Worm (Caenorhabditis elegans) whole organism, L3 larva: ENCODE data around the gene R09F10.5.
"Not testable (repeated sequence)": the region's sequence is repeated elsewhere in the genome, so short reads cannot be mapped to it uniquely, and the experiment has no call there.

ENCODE experiments used
- ZK546.5 ChIP-seq: sonication (generic microtip); optimal IDR thresholded peaks from 2 replicates; lab custom pipeline; 2017; ENCODE audit warnings: missing biosample characterization, missing genetic modification characterization
- aly-2 ChIP-seq: fragments of 150-350 bp; optimal IDR thresholded peaks from 2 replicates; lab custom pipeline; 2014; ENCODE audit warnings: missing biosample characterization, missing genetic modification characterization
- ama-1 ChIP-seq: fragments of 150-350 bp; optimal IDR thresholded peaks from 2 replicates; lab custom pipeline; 2018
- ceh-16 ChIP-seq: sonication (generic microtip); optimal IDR thresholded peaks from 2 replicates; lab custom pipeline; 2017; ENCODE audit warnings: missing biosample characterization, missing genetic modification characterization
- ceh-82 ChIP-seq: fragments of 150-350 bp; optimal IDR thresholded peaks from 2 replicates; lab custom pipeline; 2014; ENCODE audit warnings: missing biosample characterization, missing genetic modification characterization
- ceh-9 ChIP-seq: sonication (generic microtip); optimal IDR thresholded peaks from 2 replicates; lab custom pipeline; 2018; ENCODE audit warnings: missing biosample characterization, missing genetic modification characterization
- daf-12 ChIP-seq: fragments of 150-350 bp; optimal IDR thresholded peaks from 2 replicates; lab custom pipeline; 2014; ENCODE audit warnings: missing biosample characterization, missing genetic modification reagents, missing genetic modification characterization
- egl-5 ChIP-seq: fragments of 150-350 bp; optimal IDR thresholded peaks from 2 replicates; lab custom pipeline; 2017; ENCODE audit warnings: missing biosample characterization, missing genetic modification reagents, missing genetic modification characterization, inconsistent platforms
- elt-1 ChIP-seq: fragments of 150-350 bp; optimal IDR thresholded peaks from 2 replicates; lab custom pipeline; 2014; ENCODE audit warnings: missing biosample characterization, missing genetic modification characterization
- elt-2 ChIP-seq: sonication (generic microtip); optimal IDR thresholded peaks from 2 replicates; lab custom pipeline; 2016; ENCODE audit warnings: missing genetic modification reagents, mild to moderate bottlenecking, missing genetic modification characterization, missing compliant biosample characterization
- eor-1 ChIP-seq, 2 experiments: fragments of 150-350 bp; optimal IDR thresholded peaks; 2 replicates each; lab custom pipeline; 2014 to 2018; ENCODE audit warnings: missing biosample characterization in 2 of 2, missing genetic modification characterization in 2 of 2
- fkh-10 ChIP-seq: sonication (generic microtip); optimal IDR thresholded peaks from 2 replicates; lab custom pipeline; 2017; ENCODE audit warnings: missing biosample characterization, missing genetic modification reagents, missing genetic modification characterization
- fkh-2 ChIP-seq: fragments of 150-350 bp; optimal IDR thresholded peaks from 2 replicates; lab custom pipeline; 2014; ENCODE audit warnings: missing biosample characterization, missing genetic modification reagents, missing genetic modification characterization
- hmg-11 ChIP-seq: sonication (generic microtip); optimal IDR thresholded peaks from 2 replicates; lab custom pipeline; 2016; ENCODE audit warnings: missing genetic modification characterization, missing compliant biosample characterization
- jun-1 ChIP-seq: fragments of 150-350 bp; optimal IDR thresholded peaks from 2 replicates; lab custom pipeline; 2014; ENCODE audit warnings: missing biosample characterization, missing genetic modification reagents, missing genetic modification characterization
- lin-15B ChIP-seq: fragments of 150-350 bp; optimal IDR thresholded peaks from 2 replicates; lab custom pipeline; 2014; ENCODE audit warnings: missing biosample characterization, missing genetic modification characterization
- mml-1 ChIP-seq: fragments of 150-350 bp; sonication (generic microtip); optimal IDR thresholded peaks from 3 replicates; lab custom pipeline; 2014; ENCODE audit warnings: missing biosample characterization, missing genetic modification characterization
- nhr-12 ChIP-seq: fragments of 150-350 bp; optimal IDR thresholded peaks from 2 replicates; lab custom pipeline; 2014; ENCODE audit warnings: missing biosample characterization, missing genetic modification characterization
- nhr-23 ChIP-seq: fragments of 150-350 bp; optimal IDR thresholded peaks from 2 replicates; lab custom pipeline; 2014; ENCODE audit warnings: missing biosample characterization, missing genetic modification reagents, missing genetic modification characterization
- nhr-237 ChIP-seq: fragments of 150-350 bp; optimal IDR thresholded peaks from 2 replicates; lab custom pipeline; 2014; ENCODE audit warnings: missing biosample characterization, missing genetic modification characterization
- nhr-28 ChIP-seq: fragments of 150-350 bp; optimal IDR thresholded peaks from 2 replicates; lab custom pipeline; 2014; ENCODE audit warnings: missing biosample characterization, missing genetic modification characterization
- nhr-43 ChIP-seq: sonication (generic microtip); optimal IDR thresholded peaks from 2 replicates; lab custom pipeline; 2016; ENCODE audit warnings: mild to moderate bottlenecking, missing genetic modification characterization, missing compliant biosample characterization; ENCODE audit not compliant: poor library complexity, severe bottlenecking
- nhr-67 ChIP-seq: fragments of 150-350 bp; optimal IDR thresholded peaks from 2 replicates; lab custom pipeline; 2014; ENCODE audit warnings: missing biosample characterization, missing genetic modification characterization
- nhr-77 ChIP-seq: fragments of 150-350 bp; optimal IDR thresholded peaks from 2 replicates; lab custom pipeline; 2014; ENCODE audit warnings: missing biosample characterization, missing genetic modification characterization
- pha-4 ChIP-seq: fragments of 150-350 bp; optimal IDR thresholded peaks from 2 replicates; lab custom pipeline; 2014; ENCODE audit warnings: missing biosample characterization, missing genetic modification reagents, missing genetic modification characterization
- pqm-1 ChIP-seq: fragments of 150-350 bp; optimal IDR thresholded peaks from 2 replicates; lab custom pipeline; 2017; ENCODE audit warnings: missing biosample characterization, missing genetic modification characterization, inconsistent platforms
- sea-2 ChIP-seq: fragments of 150-350 bp; sonication (generic microtip); optimal IDR thresholded peaks from 4 replicates; lab custom pipeline; 2014; ENCODE audit warnings: missing biosample characterization, missing genetic modification reagents, missing genetic modification characterization
- skn-1 ChIP-seq: fragments of 150-350 bp; optimal IDR thresholded peaks from 2 replicates; lab custom pipeline; 2014; ENCODE audit warnings: missing biosample characterization, missing genetic modification characterization
- snpc-4 ChIP-seq: fragments of 150-350 bp; optimal IDR thresholded peaks from 2 replicates; lab custom pipeline; 2014; ENCODE audit warnings: missing biosample characterization, missing genetic modification characterization
- unc-39 ChIP-seq: sonication (generic microtip); optimal IDR thresholded peaks from 4 replicates; lab custom pipeline; 2017; ENCODE audit warnings: missing biosample characterization, missing genetic modification characterization
- zag-1 ChIP-seq: fragments of 150-350 bp; optimal IDR thresholded peaks from 2 replicates; lab custom pipeline; 2014; ENCODE audit warnings: missing biosample characterization, missing genetic modification characterization
- ztf-11 ChIP-seq: fragments of 150-350 bp; optimal IDR thresholded peaks from 2 replicates; lab custom pipeline; 2014; ENCODE audit warnings: missing biosample characterization, missing genetic modification characterization

The R09F10.5 gene

ce11 chrX:8327800-8328199 is 20.3 kb upstream of the R09F10.5 start, which contains the start of gene F55E10.4:
Gene F55E10.4, minus strand, starts transcription at chrX:8327900.
- TF ChIP-seq snpc-4 (tag; lab: Kevin White, UChicago) (no peak), egl-5 (tag; lab: Kevin White, UChicago) (no peak), ceh-16 (tag; lab: Kevin White, UChicago) (no peak), aly-2 (no peak), nhr-237 (tag; lab: Kevin White, UChicago) (no peak), elt-1 (no peak), zag-1 (tag; lab: Kevin White, UChicago) (no peak), eor-1 (tag; optimal IDR thresholded peaks at IDR 0.05; lab: Kevin White, UChicago) (no peak), nhr-67 (tag; lab: Kevin White, UChicago) (no peak), fkh-10 (no peak), unc-39 (tag; lab: Kevin White, UChicago) (no peak), jun-1 (no peak), skn-1 (no peak), pha-4 (tag; lab: Kevin White, UChicago) (no peak), hmg-11 (no peak), ama-1 (lab: Kevin White, UChicago) (no peak), mml-1 (tag; lab: Kevin White, UChicago) (no peak), ceh-9 (tag; lab: Kevin White, UChicago) (no peak), daf-12 (no peak)

DNA sequence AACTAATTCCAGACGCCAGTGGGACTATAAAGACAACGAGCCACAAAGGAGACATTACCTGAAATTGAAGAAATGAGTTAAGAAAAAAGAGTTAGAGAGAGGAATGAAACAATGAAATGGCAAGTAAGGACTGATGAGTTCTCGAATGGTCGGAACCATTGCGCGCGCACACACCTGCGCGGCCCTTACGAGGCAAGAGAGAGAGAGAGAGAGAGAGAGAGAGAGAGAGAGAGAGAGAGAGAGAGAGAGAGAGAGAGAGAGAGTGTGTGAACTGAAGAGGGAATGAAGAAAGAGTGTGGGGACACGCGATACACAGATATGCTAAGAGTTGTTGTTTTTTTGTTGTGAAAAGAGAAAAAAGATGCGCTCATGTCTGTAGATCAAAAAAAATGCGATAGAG is 18.9 kb upstream of the R09F10.5 start, which contains the start of gene R09F10.8:
R09F10.8 (minus strand) TSS at position 58 of the 400 bp plus-strand sequence.
- TF ChIP-seq fkh-10: no peak

DNA sequence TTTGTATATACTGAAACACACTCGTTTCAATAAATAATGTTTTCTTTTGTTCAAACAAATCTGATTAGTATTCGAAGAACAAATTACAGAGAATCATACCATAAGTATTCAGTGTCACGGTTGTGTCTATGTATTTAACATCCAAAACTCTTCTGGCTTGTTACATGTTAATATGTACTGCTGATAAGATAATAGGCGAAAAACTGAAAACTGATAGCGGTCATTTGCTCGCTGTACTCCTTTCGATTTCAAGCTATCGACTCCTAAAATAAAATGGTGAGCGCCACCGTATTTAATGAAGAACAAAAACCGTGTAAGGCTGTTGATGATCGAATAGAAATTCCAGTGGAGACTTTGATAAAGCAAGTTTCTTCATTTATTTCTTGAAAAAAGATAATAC is 15.9 kb upstream of the R09F10.5 start, which contains the start of gene R09F10.1:
R09F10.1 (plus strand) TSS at position 222 of the 400 bp plus-strand sequence.
- TF ChIP-seq hmg-11 (no peak), pqm-1 (peak; percentile 46), nhr-237 (tag; lab: Kevin White, UChicago) (no peak), elt-2 (tag; lab: Kevin White, UChicago) (peak; percentile 75), pha-4 (tag; lab: Kevin White, UChicago) (peak; percentile 50), ceh-82 (no peak)
- TF ChIP-seq, all 47 proteins: peak for 3

ce11 chrX:8321811-8322210 is 14.3 kb upstream of the R09F10.5 start, which contains the start of gene abu-9:
Gene abu-9, plus strand, starts transcription at chrX:8322111.
- not testable (repeated sequence) for TF ChIP-seq pha-4, nhr-28, nhr-43 (tag; lab: Kevin White, UChicago)

- TF ChIP-seq fkh-2 (tag; lab: Kevin White, UChicago) (no peak), nhr-77 (tag; lab: Kevin White, UChicago) (no peak), nhr-23 (tag; lab: Kevin White, UChicago) (no peak), sea-2 (no peak), pha-4 (tag; lab: Kevin White, UChicago) (no peak)
Measured at ce11 chrX:8320889-8321288, 13.4 kb upstream of the R09F10.5 start, which contains the start of gene pqn-57. Gene pqn-57, minus strand, starts transcription at chrX:8320989.

ce11 chrX:8318950-8319349 is 11.4 kb upstream of the R09F10.5 start, which contains the start of gene srh-11:
Gene srh-11, minus strand, starts transcription at chrX:8319050.
- no peak for TF ChIP-seq zag-1 (tag; lab: Kevin White, UChicago)
- TF ChIP-seq fkh-10: no peak
- TF ChIP-seq mml-1 (tag; lab: Kevin White, UChicago): no peak
- no peak for TF ChIP-seq ceh-16 (tag; lab: Kevin White, UChicago)
- TF ChIP-seq lin-15B (tag; lab: Kevin White, UChicago): no peak
- no peak for TF ChIP-seq ZK546.5
- no peak for TF ChIP-seq ztf-11 (tag; lab: Kevin White, UChicago)
- no peak for TF ChIP-seq ceh-82
- no peak for TF ChIP-seq nhr-43 (tag; lab: Kevin White, UChicago)
- no peak for TF ChIP-seq nhr-12
